Fruit fly (Drosophila melanogaster) whole organism, embryonic: ENCODE results near the gene Glut4EF.
A peak's percentile ranks its signal among the peaks of the same experiment; 100 is the strongest.

Experiments
- Atf6 ChIP-seq: fragments of 200-800 bp; sonication (Bioruptor generic); IDR thresholded peaks from 2 replicates; pipeline ENCODE4 v1.3.6; 2022; ENCODE audit warnings: missing biosample characterization, missing genetic modification characterization
- CG10274 ChIP-seq: fragments of 200-800 bp; sonication (Bioruptor generic); optimal IDR thresholded peaks from 3 replicates; lab custom pipeline; 2017; ENCODE audit warnings: missing biosample characterization, mild to moderate bottlenecking, missing genetic modification characterization
- CG10543 ChIP-seq: fragments of 200-800 bp; sonication (Bioruptor generic); optimal IDR thresholded peaks from 3 replicates; lab custom pipeline; 2017; ENCODE audit warnings: missing biosample characterization, mild to moderate bottlenecking, missing genetic modification characterization, moderate library complexity
- CG1233 ChIP-seq: fragments of 200-800 bp; sonication (Bioruptor generic); optimal IDR thresholded peaks from 4 replicates; lab custom pipeline; 2018; ENCODE audit warnings: missing biosample characterization, mild to moderate bottlenecking, missing genetic modification characterization
- CG12942 ChIP-seq: fragments of 200-800 bp; sonication (Bioruptor generic); optimal IDR thresholded peaks from 3 replicates; lab custom pipeline; 2016; ENCODE audit warnings: missing biosample characterization, missing genetic modification characterization
- CG13624 ChIP-seq: fragments of 200-800 bp; sonication (Bioruptor generic); optimal IDR thresholded peaks from 2 replicates; lab custom pipeline; 2016; ENCODE audit warnings: missing biosample characterization, missing genetic modification characterization
- CG13894 ChIP-seq: fragments of 200-800 bp; sonication (Bioruptor generic); optimal IDR thresholded peaks from 3 replicates; lab custom pipeline; 2018; ENCODE audit warnings: missing biosample characterization, mild to moderate bottlenecking, missing genetic modification characterization, moderate library complexity
- CG14014 ChIP-seq: fragments of 200-800 bp; sonication (Bioruptor generic); IDR thresholded peaks from 2 replicates; pipeline ENCODE4 v1.3.6; 2022; ENCODE audit warnings: missing biosample characterization, missing genetic modification characterization
- CG14441 ChIP-seq: fragments of 200-800 bp; sonication (Bioruptor generic); IDR thresholded peaks from 2 replicates; pipeline ENCODE4 v1.3.6; 2022; ENCODE audit warnings: missing biosample characterization, missing genetic modification characterization
- CG14710 ChIP-seq: fragments of 200-800 bp; sonication (Bioruptor generic); optimal IDR thresholded peaks from 3 replicates; lab custom pipeline; 2019; ENCODE audit warnings: missing biosample characterization, mild to moderate bottlenecking, missing genetic modification characterization, moderate library complexity
- CG15011 ChIP-seq: fragments of 200-800 bp; sonication (Bioruptor generic); optimal IDR thresholded peaks from 3 replicates; lab custom pipeline; 2018; ENCODE audit warnings: missing biosample characterization, mild to moderate bottlenecking, missing genetic modification characterization
- CG1529 ChIP-seq: fragments of 200-800 bp; sonication (Bioruptor generic); optimal IDR thresholded peaks from 3 replicates; lab custom pipeline; 2018; ENCODE audit warnings: missing biosample characterization, missing genetic modification characterization
- CG16863 ChIP-seq: fragments of 200-800 bp; sonication (Bioruptor generic); optimal IDR thresholded peaks from 3 replicates; lab custom pipeline; 2016; ENCODE audit warnings: missing biosample characterization, missing genetic modification characterization
- CG1792 ChIP-seq: fragments of 200-800 bp; sonication (Bioruptor generic); optimal IDR thresholded peaks from 2 replicates; lab custom pipeline; 2016; ENCODE audit warnings: missing biosample characterization, missing genetic modification characterization
- CG18262 ChIP-seq: fragments of 200-800 bp; optimal IDR thresholded peaks from 3 replicates; lab custom pipeline; 2019; ENCODE audit warnings: missing biosample characterization, mild to moderate bottlenecking, missing genetic modification characterization, moderate library complexity
- CG3065 ChIP-seq: fragments of 200-800 bp; sonication (Bioruptor generic); optimal IDR thresholded peaks from 2 replicates; lab custom pipeline; 2016; ENCODE audit warnings: missing biosample characterization, missing genetic modification characterization
- CG3163 ChIP-seq: fragments of 200-800 bp; sonication (Bioruptor generic); optimal IDR thresholded peaks from 3 replicates; lab custom pipeline; 2016; ENCODE audit warnings: missing biosample characterization, missing genetic modification characterization
- CG4707 ChIP-seq: fragments of 200-800 bp; sonication (Bioruptor generic); optimal IDR thresholded peaks from 2 replicates; lab custom pipeline; 2018; ENCODE audit warnings: missing biosample characterization, mild to moderate bottlenecking, missing genetic modification characterization, moderate library complexity
- CG7556 ChIP-seq: fragments of 200-800 bp; sonication (Bioruptor generic); optimal IDR thresholded peaks from 2 replicates; lab custom pipeline; 2017; ENCODE audit warnings: missing biosample characterization, mild to moderate bottlenecking, missing genetic modification characterization
- Camta ChIP-seq: fragments of 200-800 bp; sonication (Bioruptor generic); optimal IDR thresholded peaks from 2 replicates; lab custom pipeline; 2016; ENCODE audit warnings: missing biosample characterization, missing genetic modification characterization
- D19A ChIP-seq: fragments of 200-800 bp; optimal IDR thresholded peaks from 3 replicates; lab custom pipeline; 2019; ENCODE audit warnings: missing biosample characterization, mild to moderate bottlenecking, missing genetic modification characterization, moderate library complexity
- Dbx ChIP-seq: fragments of 200-800 bp; sonication (Bioruptor generic); IDR thresholded peaks from 3 replicates; pipeline ENCODE4 v1.3.6; 2022; ENCODE audit warnings: missing biosample characterization, missing genetic modification characterization
- Dll ChIP-seq: fragments of 200-800 bp; sonication (Bioruptor generic); IDR thresholded peaks from 4 replicates; pipeline ENCODE4 v1.3.6; 2022; ENCODE audit warnings: missing biosample characterization, missing genetic modification characterization; ENCODE audit not compliant: partially characterized antibody
- Ets65A ChIP-seq: fragments of 200-800 bp; sonication (Bioruptor generic); peaks from one replicate; lab custom pipeline; 2016; ENCODE audit warnings: missing biosample characterization, missing genetic modification characterization
- Ets97D ChIP-seq: fragments of 200-800 bp; sonication (Bioruptor generic); optimal IDR thresholded peaks from 3 replicates; lab custom pipeline; 2016; ENCODE audit warnings: missing biosample characterization, missing genetic modification characterization
- Nf-YC ChIP-seq: fragments of 200-800 bp; optimal IDR thresholded peaks from 3 replicates; lab custom pipeline; 2019; ENCODE audit warnings: missing biosample characterization, mild to moderate bottlenecking, missing genetic modification characterization, moderate library complexity
- Poxn ChIP-seq: fragments of 200-800 bp; sonication (Bioruptor generic); IDR thresholded peaks from 2 replicates; pipeline ENCODE4 v1.3.6; 2022; ENCODE audit warnings: missing biosample characterization, missing genetic modification characterization
- TFAM ChIP-seq: fragments of 200-800 bp; sonication (Bioruptor generic); optimal IDR thresholded peaks from 2 replicates; lab custom pipeline; 2017; ENCODE audit warnings: missing biosample characterization, missing genetic modification characterization, inconsistent platforms
- aop ChIP-seq: fragments of 200-800 bp; sonication (Bioruptor generic); IDR thresholded peaks from 2 replicates; pipeline ENCODE4 v1.3.6; 2022; ENCODE audit warnings: missing biosample characterization, missing genetic modification characterization
- ara ChIP-seq: fragments of 200-800 bp; sonication (Bioruptor generic); IDR thresholded peaks from 2 replicates; pipeline ENCODE4 v1.3.6; 2022; ENCODE audit warnings: missing biosample characterization, missing genetic modification characterization
- bsh ChIP-seq, 2 experiments: fragments of 200-800 bp; sonication (Bioruptor generic); optimal IDR thresholded peaks; 2 replicates each; lab custom pipeline; 2017 to 2018; ENCODE audit warnings: mild to moderate bottlenecking in 2 of 2, missing biosample characterization in 2 of 2, missing genetic modification characterization in 2 of 2, moderate library complexity in 1 of 2
- btn ChIP-seq: fragments of 200-800 bp; sonication (Bioruptor generic); optimal IDR thresholded peaks from 2 replicates; lab custom pipeline; 2016; ENCODE audit warnings: missing biosample characterization, missing genetic modification characterization
- cas ChIP-seq: fragments of 200-800 bp; sonication (Bioruptor generic); IDR thresholded peaks from 2 replicates; pipeline ENCODE4 v1.3.6; 2022; ENCODE audit warnings: missing biosample characterization, missing genetic modification characterization
- chinmo ChIP-seq: fragments of 200-800 bp; sonication (Bioruptor generic); IDR thresholded peaks from 4 replicates; pipeline ENCODE4 v1.3.6; 2022; ENCODE audit warnings: missing biosample characterization, missing genetic modification characterization; ENCODE audit not compliant: partially characterized antibody
- crp ChIP-seq, 2 experiments: fragments of 200-800 bp; sonication (Bioruptor generic); optimal IDR thresholded peaks; 2 replicates in 1 of 2; 3 replicates in 1 of 2; lab custom pipeline; 2017; ENCODE audit warnings: missing biosample characterization in 2 of 2, missing genetic modification characterization in 2 of 2, mild to moderate bottlenecking in 1 of 2, moderate library complexity in 1 of 2
- emc ChIP-seq: fragments of 200-800 bp; sonication (Bioruptor generic); optimal IDR thresholded peaks from 2 replicates; lab custom pipeline; 2016; ENCODE audit warnings: missing biosample characterization, missing genetic modification characterization
- esg ChIP-seq: fragments of 200-800 bp; sonication (Bioruptor generic); conservative IDR thresholded peaks from 2 replicates; pipeline ENCODE4 v1.3.6; 2022; ENCODE audit warnings: missing biosample characterization, missing genetic modification characterization
- gcm2 ChIP-seq: fragments of 200-800 bp; sonication (Bioruptor generic); optimal IDR thresholded peaks from 2 replicates; lab custom pipeline; 2016; ENCODE audit warnings: missing biosample characterization, missing genetic modification characterization
- gt ChIP-seq: fragments of 200-800 bp; sonication (Bioruptor generic); IDR thresholded peaks from 2 replicates; pipeline ENCODE4 v1.3.6; 2022; ENCODE audit warnings: missing biosample characterization, missing genetic modification characterization
- h ChIP-seq: fragments of >200 bp; optimal IDR thresholded peaks from 2 replicates; lab custom pipeline; 2017
- hb ChIP-seq: fragments of 200-800 bp; sonication (Bioruptor generic); IDR thresholded peaks from 3 replicates; pipeline ENCODE4 v1.3.6; 2022; ENCODE audit warnings: missing biosample characterization, missing genetic modification characterization; ENCODE audit not compliant: partially characterized antibody
- hth ChIP-seq: fragments of >200 bp; optimal IDR thresholded peaks from 2 replicates; lab custom pipeline; 2017; ENCODE audit warnings: inconsistent platforms
- kay ChIP-seq: fragments of 200-800 bp; sonication (Bioruptor generic); optimal IDR thresholded peaks from 2 replicates; lab custom pipeline; 2016; ENCODE audit warnings: missing biosample characterization, missing genetic modification characterization
- luna ChIP-seq: fragments of 200-800 bp; sonication (Bioruptor generic); optimal IDR thresholded peaks from 2 replicates; lab custom pipeline; 2016; ENCODE audit warnings: missing biosample characterization, missing genetic modification characterization
- maf-S ChIP-seq: fragments of 200-800 bp; sonication (Bioruptor generic); optimal IDR thresholded peaks from 2 replicates; lab custom pipeline; 2016; ENCODE audit warnings: missing biosample characterization, missing genetic modification characterization
- repo ChIP-seq: fragments of 200-800 bp; sonication (Bioruptor generic); optimal IDR thresholded peaks from 2 replicates; lab custom pipeline; 2016; ENCODE audit warnings: missing biosample characterization, missing genetic modification characterization
- run ChIP-seq: fragments of 200-800 bp; sonication (Bioruptor generic); optimal IDR thresholded peaks from 3 replicates; lab custom pipeline; 2018; ENCODE audit warnings: missing biosample characterization, mild to moderate bottlenecking, missing genetic modification characterization
- salm ChIP-seq: fragments of 200-800 bp; sonication (Bioruptor generic); optimal IDR thresholded peaks from 2 replicates; lab custom pipeline; 2018; ENCODE audit warnings: missing biosample characterization, mild to moderate bottlenecking, missing genetic modification characterization
- tin ChIP-seq: fragments of 200-800 bp; sonication (Bioruptor generic); optimal IDR thresholded peaks from 3 replicates; lab custom pipeline; 2016; ENCODE audit warnings: missing biosample characterization, missing genetic modification characterization
- tll ChIP-seq, 2 experiments: fragments of 200-800 bp in 1 of 2; fragments of >200 bp in 1 of 2; sonication (Bioruptor generic) in 1 of 2; optimal IDR thresholded peaks; 2 replicates each; lab custom pipeline; 2017 to 2019; ENCODE audit warnings: missing biosample characterization in 2 of 2, missing genetic modification characterization in 2 of 2, mild to moderate bottlenecking in 1 of 2, moderate library complexity in 1 of 2
- wek ChIP-seq: fragments of 200-800 bp; sonication (Bioruptor generic); optimal IDR thresholded peaks from 3 replicates; lab custom pipeline; 2018; ENCODE audit warnings: missing biosample characterization, mild to moderate bottlenecking, missing genetic modification characterization, moderate library complexity

Glut4EF gene

DNA sequence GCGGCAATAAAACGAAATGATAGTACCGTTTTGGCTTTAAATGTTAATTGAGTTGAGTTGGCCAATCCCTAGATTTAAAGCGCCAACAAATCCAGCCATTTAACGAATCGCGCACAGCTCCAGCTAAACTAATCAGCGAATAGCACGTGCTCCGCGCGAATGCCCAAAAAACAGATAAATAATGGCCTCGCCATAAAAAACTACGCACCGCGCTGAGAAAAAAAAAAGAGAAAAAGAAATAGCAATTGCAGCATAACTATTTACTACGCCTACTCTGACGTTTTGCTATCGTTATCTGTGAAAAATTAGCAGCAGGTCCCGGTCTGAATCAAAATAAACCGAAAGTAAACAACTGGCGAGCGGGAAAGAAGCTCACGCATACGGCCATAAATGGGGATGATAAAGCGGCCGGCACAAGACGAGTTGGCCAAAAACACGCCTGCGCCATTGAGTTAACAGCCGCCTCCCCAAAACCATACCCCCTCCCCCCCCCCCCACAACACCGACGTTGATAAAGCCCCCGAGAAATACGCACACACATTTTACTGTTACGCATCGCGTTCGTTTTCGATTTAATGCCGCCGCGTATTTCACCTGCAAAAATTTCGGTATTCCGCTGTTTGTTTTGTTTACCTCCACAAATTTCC is 65.0 kb downstream of the Glut4EF start (continued):
- TF ChIP-seq Ets65A (GFP tag; lab: Kevin White, UChicago) (no peak), repo (GFP tag; lab: Kevin White, UChicago) (no peak), CG1792 (GFP tag; lab: Kevin White, UChicago) (no peak), ara (no peak), CG14441 (GFP tag; lab: Robert Waterston, UW) (peak; percentile 21; the same call in 1 of the 2 replicates), Dll (GFP tag; lab: Robert Waterston, UW) (no peak), gcm2 (no peak), CG10274 (GFP tag; lab: Kevin White, UChicago) (no peak), salm (no peak), CG1233 (no peak), btn (GFP tag; lab: Kevin White, UChicago) (no peak), CG15011 (GFP tag; lab: Kevin White, UChicago) (no peak), kay (GFP tag; lab: Kevin White, UChicago) (no peak), aop (GFP tag; lab: Robert Waterston, UW) (no peak), h (lab: Kevin White, UChicago) (no peak), CG1529 (GFP tag; lab: Kevin White, UChicago) (no peak), CG16863 (no peak), D19A (tag; lab: Kevin White, UChicago) (no peak), wek (no peak), crp (GFP tag; optimal IDR thresholded peaks at IDR 0.05; lab: Kevin White, UChicago) (no peak), TFAM (GFP tag; lab: Kevin White, UChicago) (no peak), gt (GFP tag; lab: Robert Waterston, UW) (no peak), maf-S (no peak), CG18262 (no peak), luna (GFP tag; lab: Kevin White, UChicago) (no peak), run (tag; lab: Kevin White, UChicago) (no peak), chinmo (peak; percentile 52; the same call in 1 of the 4 replicates), CG13624 (GFP tag; lab: Kevin White, UChicago) (peak; percentile 79), CG14710 (no peak), Camta (GFP tag; lab: Kevin White, UChicago) (no peak), CG10543 (GFP tag; lab: Kevin White, UChicago) (peak; percentile 91), CG4707 (no peak), bsh (GFP tag; optimal IDR thresholded peaks at IDR 0.05; lab: Kevin White, UChicago) (no peak), emc (GFP tag; lab: Kevin White, UChicago) (no peak), hth (lab: Kevin White, UChicago) (no peak), Atf6 (GFP tag; lab: Robert Waterston, UW) (0 out of 2 replicates have a peak, but pooled peaks have one; percentile 27), hb (GFP tag; lab: Robert Waterston, UW) (0 out of 3 replicates have a peak, but pooled peaks have one; percentile 34), cas (GFP tag; lab: Robert Waterston, UW) (0 out of 2 replicates have a peak, but pooled peaks have one; percentile 10), Poxn (GFP tag; lab: Robert Waterston, UW) (no peak), Dbx (GFP tag; lab: Robert Waterston, UW) (peak; percentile 46; the same call in 1 of the 3 replicates), CG12942 (GFP tag; lab: Kevin White, UChicago) (no peak), CG3163 (no peak), esg (GFP tag; lab: Robert Waterston, UW) (no peak), tll (GFP tag; optimal IDR thresholded peaks at IDR 0.05; lab: Kevin White, UChicago) (no peak), CG13894 (tag; lab: Kevin White, UChicago) (peak; percentile 63), CG3065 (GFP tag; lab: Kevin White, UChicago) (no peak), CG14014 (no peak), Ets97D (GFP tag; lab: Kevin White, UChicago) (no peak), Nf-YC (tag; lab: Kevin White, UChicago) (no peak), tin (GFP tag; lab: Kevin White, UChicago) (no peak), CG7556 (GFP tag; lab: Kevin White, UChicago) (no peak)
